Fruit fly (Drosophila melanogaster) whole organism, wandering third instar larva: ENCODE measurements around the gene Ccdc39.

Source experiments
- Abd-B ChIP-seq: fragments of >200 bp; optimal IDR thresholded peaks from 2 replicates; lab custom pipeline; 2017; ENCODE audit warnings: missing biosample characterization, missing genetic modification characterization
- CG32264 ChIP-seq: fragments of 200-800 bp; sonication (Bioruptor generic); optimal IDR thresholded peaks from 2 replicates; lab custom pipeline; 2016; ENCODE audit warnings: missing biosample characterization, missing genetic modification characterization
- CG9705 ChIP-seq: fragments of 200-800 bp; sonication (Bioruptor generic); optimal IDR thresholded peaks from 2 replicates; lab custom pipeline; 2018; ENCODE audit warnings: missing biosample characterization, mild to moderate bottlenecking, missing genetic modification characterization
- CrebA ChIP-seq: fragments of 200-800 bp; sonication (Bioruptor generic); optimal IDR thresholded peaks from 2 replicates; lab custom pipeline; 2016; ENCODE audit warnings: missing biosample characterization, mild to moderate bottlenecking, missing genetic modification characterization, borderline replicate concordance
- Dfd ChIP-seq: fragments of >200 bp; optimal IDR thresholded peaks from 2 replicates; lab custom pipeline; 2017; ENCODE audit warnings: missing biosample characterization, missing genetic modification characterization
- Dif ChIP-seq: fragments of 200-275, 200-300 bp; sonication (Bioruptor generic); optimal IDR thresholded peaks from 2 replicates; lab custom pipeline; 2018; ENCODE audit warnings: missing biosample characterization, missing genetic modification characterization; ENCODE audit not compliant: partially characterized antibody
- GATAd ChIP-seq: sonication (Bioruptor generic); optimal IDR thresholded peaks from 2 replicates; lab custom pipeline; 2016; ENCODE audit warnings: missing biosample characterization, missing genetic modification characterization
- HLH106 ChIP-seq: fragments of 200-800 bp; optimal IDR thresholded peaks from 3 replicates; lab custom pipeline; 2019; ENCODE audit warnings: missing biosample characterization, mild to moderate bottlenecking, missing genetic modification characterization, moderate library complexity
- Hnf4 ChIP-seq: fragments of 200-800 bp; sonication (Bioruptor generic); optimal IDR thresholded peaks from 2 replicates; lab custom pipeline; 2016; ENCODE audit warnings: missing biosample characterization, mild to moderate bottlenecking, missing genetic modification characterization
- Hr78 ChIP-seq: fragments of >200 bp; optimal IDR thresholded peaks from 2 replicates; lab custom pipeline; 2017; ENCODE audit warnings: missing biosample characterization, missing genetic modification characterization
- Hr83 ChIP-seq: fragments of 200-300 bp; sonication (Bioruptor generic); optimal IDR thresholded peaks from 2 replicates; lab custom pipeline; 2016; ENCODE audit warnings: missing biosample characterization, mild to moderate bottlenecking, missing genetic modification characterization, moderate library complexity; ENCODE audit not compliant: poor library complexity, severe bottlenecking
- Jra ChIP-seq: sonication (Bioruptor generic); optimal IDR thresholded peaks from 2 replicates; lab custom pipeline; 2016; ENCODE audit warnings: missing biosample characterization, missing genetic modification characterization
- Mio ChIP-seq: sonication (Bioruptor generic); optimal IDR thresholded peaks from 2 replicates; lab custom pipeline; 2016; ENCODE audit warnings: missing biosample characterization, missing genetic modification characterization
- Myc ChIP-seq: fragments of >200 bp; optimal IDR thresholded peaks from 2 replicates; lab custom pipeline; 2017
- N ChIP-seq: fragments of >200 bp; optimal IDR thresholded peaks from 2 replicates; lab custom pipeline; 2018; ENCODE audit warnings: missing biosample characterization, missing external identifiers, missing genetic modification characterization
- OdsH ChIP-seq: fragments of 200-800 bp; sonication (Bioruptor generic); optimal IDR thresholded peaks from 2 replicates; lab custom pipeline; 2016; ENCODE audit warnings: missing biosample characterization, mild to moderate bottlenecking, missing genetic modification characterization
- Rel ChIP-seq, 2 experiments: fragments of 200-800 bp; sonication (Bioruptor generic) in 1 of 2; optimal IDR thresholded peaks; 2 replicates in 1 of 2; 3 replicates in 1 of 2; lab custom pipeline; 2016 to 2019; ENCODE audit warnings: mild to moderate bottlenecking in 2 of 2, missing biosample characterization in 2 of 2, missing genetic modification characterization in 2 of 2, moderate library complexity in 1 of 2
- Sp1 ChIP-seq: fragments of 200-800 bp; sonication (Bioruptor generic); optimal IDR thresholded peaks from 3 replicates; lab custom pipeline; 2019; ENCODE audit warnings: missing biosample characterization, mild to moderate bottlenecking, missing genetic modification characterization, moderate library complexity
- Vsx2 ChIP-seq: fragments of 200-300, 225-300 bp; sonication (Bioruptor generic); optimal IDR thresholded peaks from 2 replicates; lab custom pipeline; 2018; ENCODE audit warnings: missing biosample characterization, missing genetic modification characterization; ENCODE audit not compliant: partially characterized antibody
- br ChIP-seq: fragments of 200-800 bp; sonication (Bioruptor generic); optimal IDR thresholded peaks from 2 replicates; lab custom pipeline; 2016; ENCODE audit warnings: missing biosample characterization, missing genetic modification characterization
- brk ChIP-seq: fragments of 200-800 bp; sonication (Bioruptor generic); optimal IDR thresholded peaks from 2 replicates; lab custom pipeline; 2016; ENCODE audit warnings: missing biosample characterization, mild to moderate bottlenecking, missing genetic modification characterization
- dl ChIP-seq, 2 experiments: fragments of 175-275, 200-275 bp in 1 of 2; fragments of 200-275 bp in 1 of 2; sonication (Bioruptor generic); optimal IDR thresholded peaks; lab custom pipeline; 2018; ENCODE audit warnings: mild to moderate bottlenecking in 2 of 2, missing biosample characterization in 2 of 2, missing genetic modification characterization in 2 of 2, moderate library complexity in 2 of 2; ENCODE audit not compliant: partially characterized antibody in 2 of 2, insufficient read depth in 1 of 2
- dmrt93B ChIP-seq: fragments of 200-800 bp; sonication (Bioruptor generic); optimal IDR thresholded peaks from 2 replicates; lab custom pipeline; 2018; ENCODE audit warnings: missing biosample characterization, mild to moderate bottlenecking, missing genetic modification characterization
- dsf ChIP-seq: sonication (Bioruptor generic); optimal IDR thresholded peaks from 2 replicates; lab custom pipeline; 2016; ENCODE audit warnings: missing biosample characterization, missing genetic modification characterization, borderline replicate concordance
- ey ChIP-seq: fragments of 200-800 bp; sonication (Bioruptor generic); optimal IDR thresholded peaks from 2 replicates; lab custom pipeline; 2016; ENCODE audit warnings: missing biosample characterization, missing genetic modification characterization
- foxo ChIP-seq, 2 experiments: fragments of 200-800 bp; sonication (Bioruptor generic); optimal IDR thresholded peaks; 2 replicates in 1 of 2; 3 replicates in 1 of 2; lab custom pipeline; 2016 to 2017; ENCODE audit warnings: missing biosample characterization in 2 of 2, missing genetic modification characterization in 2 of 2
- fru ChIP-seq: fragments of 200-800 bp; sonication (Bioruptor generic); optimal IDR thresholded peaks from 3 replicates; lab custom pipeline; 2016; ENCODE audit warnings: missing biosample characterization, mild to moderate bottlenecking, missing genetic modification characterization
- h ChIP-seq: fragments of 200-800 bp; sonication (Bioruptor generic); optimal IDR thresholded peaks from 3 replicates; lab custom pipeline; 2016; ENCODE audit warnings: missing biosample characterization, mild to moderate bottlenecking, missing genetic modification characterization
- jim ChIP-seq: fragments of 175-275, 200-325 bp; sonication (Bioruptor generic); optimal IDR thresholded peaks from 2 replicates; lab custom pipeline; 2016; ENCODE audit warnings: missing biosample characterization, mild to moderate bottlenecking, missing genetic modification characterization
- lola ChIP-seq: fragments of >200 bp; optimal IDR thresholded peaks from 2 replicates; lab custom pipeline; 2017; ENCODE audit warnings: missing biosample characterization, missing genetic modification characterization
- pan ChIP-seq: fragments of >200 bp; optimal IDR thresholded peaks from 2 replicates; lab custom pipeline; 2017
- psq ChIP-seq: fragments of 200-800 bp; sonication (Bioruptor generic); optimal IDR thresholded peaks from 3 replicates; lab custom pipeline; 2017; ENCODE audit warnings: missing biosample characterization, mild to moderate bottlenecking, missing genetic modification characterization, moderate library complexity
- rgr ChIP-seq: fragments of 200-800 bp; sonication (Bioruptor generic); optimal IDR thresholded peaks from 3 replicates; lab custom pipeline; 2016; ENCODE audit warnings: missing biosample characterization, mild to moderate bottlenecking, missing genetic modification characterization
- sage ChIP-seq: fragments of 200-800 bp; sonication (Bioruptor generic); optimal IDR thresholded peaks from 2 replicates; lab custom pipeline; 2016; ENCODE audit warnings: missing biosample characterization, mild to moderate bottlenecking, missing genetic modification characterization
- sv ChIP-seq: fragments of 200-800 bp; sonication (Bioruptor generic); optimal IDR thresholded peaks from 3 replicates; lab custom pipeline; 2016; ENCODE audit warnings: missing biosample characterization, missing genetic modification characterization
- tai ChIP-seq: sonication (Bioruptor generic); optimal IDR thresholded peaks from 2 replicates; lab custom pipeline; 2016; ENCODE audit warnings: missing biosample characterization, missing genetic modification characterization
- usp ChIP-seq: fragments of >200 bp; optimal IDR thresholded peaks from 2 replicates; lab custom pipeline; 2017; ENCODE audit warnings: missing biosample characterization, missing genetic modification characterization
- woc ChIP-seq: sonication (Bioruptor generic); optimal IDR thresholded peaks from 2 replicates; lab custom pipeline; 2016; ENCODE audit warnings: missing biosample characterization, mild to moderate bottlenecking, missing genetic modification characterization

Gene Ccdc39

dm6 chr3R:4821098-4821605 lies 36.6 kb upstream of the Ccdc39 start, which contains the start of gene CG14657:
TSS of gene CG14657 (minus strand) at chr3R:4821432.
- TF ChIP-seq N (GFP tag; lab: Kevin White, UChicago) (peak; percentile 69), foxo (GFP tag; optimal IDR thresholded peaks at IDR 0.05; lab: Kevin White, UChicago) (no peak), Hr83 (no peak), dmrt93B (GFP tag; lab: Kevin White, UChicago) (no peak), GATAd (no peak), Dif (peak; percentile 15), psq (GFP tag; lab: Kevin White, UChicago) (peak; percentile 5), lola (GFP tag; lab: Kevin White, UChicago) (no peak), dl (GFP tag; optimal IDR thresholded peaks at IDR 0.05; lab: Kevin White, UChicago; ENCODE audit: insufficient read depth in 1 of 2, partially characterized antibody in 2 of 2) (no peak), CG9705 (no peak)
- TF ChIP-seq, all 38 proteins: peak for 3

DNA sequence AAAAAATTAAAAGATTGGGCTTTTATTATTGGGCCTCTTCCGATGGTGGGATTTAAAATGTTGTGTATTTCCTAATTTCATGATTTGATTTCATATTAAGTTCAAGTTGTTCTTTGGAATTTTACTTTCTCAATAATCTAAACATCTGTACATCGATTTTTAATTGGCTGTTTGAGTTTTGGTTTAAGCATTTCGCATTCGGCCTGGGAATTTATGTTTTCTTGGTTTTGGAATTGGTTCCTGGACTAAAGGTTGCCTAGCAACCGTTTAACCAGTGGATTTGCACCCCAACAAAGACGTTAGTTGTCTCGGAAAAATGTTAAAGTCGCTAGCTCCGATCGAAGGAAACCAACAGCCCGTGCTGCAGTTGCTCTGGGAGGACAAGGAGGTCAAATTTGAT lies 31.5 kb upstream of the Ccdc39 start, which contains the start of gene BBS5:
Gene BBS5 (plus strand): TSS at position 301 of the 400 bp plus-strand sequence.
- TF ChIP-seq Mio (no peak), dl (GFP tag; optimal IDR thresholded peaks at IDR 0.05; lab: Kevin White, UChicago; ENCODE audit: insufficient read depth in 1 of 2, partially characterized antibody in 2 of 2) (no peak), HLH106 (no peak), ey (no peak), Hr78 (no peak), foxo (GFP tag; optimal IDR thresholded peaks at IDR 0.05; lab: Kevin White, UChicago) (no peak), sv (GFP tag; lab: Kevin White, UChicago) (no peak), h (no peak), br (GFP tag; lab: Kevin White, UChicago) (no peak), lola (GFP tag; lab: Kevin White, UChicago) (no peak), Sp1 (no peak), psq (GFP tag; lab: Kevin White, UChicago) (no peak), Dfd (GFP tag; lab: Kevin White, UChicago) (no peak), pan (lab: Kevin White, UChicago) (no peak), tai (no peak), woc (GFP tag; lab: Kevin White, UChicago) (no peak), OdsH (no peak), brk (no peak), sage (GFP tag; lab: Kevin White, UChicago) (no peak)
- TF ChIP-seq, all 38 proteins: peak for 0

DNA sequence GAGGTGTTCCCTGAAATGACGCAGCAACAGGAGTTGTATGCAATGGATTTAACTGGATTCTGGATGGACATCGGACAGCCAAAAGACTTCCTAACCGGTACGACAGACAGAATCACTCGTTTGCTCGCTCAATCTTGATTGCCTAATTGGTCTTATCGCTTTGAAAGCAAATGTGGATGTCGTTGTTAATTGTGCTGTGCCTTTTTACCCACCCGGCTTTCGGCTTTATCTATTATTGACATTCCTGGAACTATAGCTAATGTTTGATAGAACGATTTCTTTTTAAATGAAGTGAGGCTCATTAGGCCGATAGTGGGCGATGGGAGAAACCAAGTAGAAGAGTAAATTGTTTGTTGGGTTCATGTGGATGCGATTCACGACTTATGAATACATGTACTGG lies 30.2 kb upstream of the Ccdc39 start:
- no peak for TF ChIP-seq Dfd (GFP tag; lab: Kevin White, UChicago)
- no peak for TF ChIP-seq Rel (GFP tag; optimal IDR thresholded peaks at IDR 0.05; lab: Kevin White, UChicago)
- TF ChIP-seq Rel (tag; optimal IDR thresholded peaks at IDR 0.05; lab: Kevin White, UChicago) = no peak
- TF ChIP-seq usp (GFP tag; lab: Kevin White, UChicago) = no peak
- no peak for TF ChIP-seq sv (GFP tag; lab: Kevin White, UChicago)
- no peak for TF ChIP-seq rgr
- no peak for TF ChIP-seq Dif
- TF ChIP-seq Abd-B (GFP tag; lab: Kevin White, UChicago) = no peak
- TF ChIP-seq, all 38 proteins: peak for 0

DNA sequence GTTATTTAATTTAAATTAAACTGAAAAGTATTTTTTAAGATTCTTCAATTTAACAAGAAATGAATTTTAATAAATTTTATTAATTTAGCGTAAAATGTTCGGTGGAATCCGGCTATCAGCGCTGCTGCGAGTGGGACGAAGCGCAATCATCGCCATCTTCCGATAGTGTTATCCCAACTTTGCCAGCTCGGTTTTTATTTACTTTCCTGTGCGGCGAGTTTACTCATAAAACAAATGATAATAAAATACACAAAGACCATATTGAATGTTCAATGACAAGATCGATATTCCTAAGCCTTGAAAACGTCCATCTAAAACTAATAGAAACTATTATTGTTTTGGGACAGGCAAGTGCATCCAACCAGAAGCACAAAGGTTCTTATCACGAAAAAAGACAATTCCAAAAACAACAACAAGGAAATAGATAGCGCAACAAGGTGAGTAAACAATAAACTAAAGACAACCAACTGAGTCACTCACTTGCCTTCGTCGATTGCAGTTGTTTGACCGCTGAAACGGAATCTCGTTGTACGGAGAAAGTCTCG lies 28.7 kb upstream of the Ccdc39 start:
- no peak for TF ChIP-seq Vsx2
- TF ChIP-seq CrebA = no peak
- no peak for TF ChIP-seq Abd-B (GFP tag; lab: Kevin White, UChicago)
- no peak for TF ChIP-seq jim (GFP tag; lab: Kevin White, UChicago)
- TF ChIP-seq Hr78 = no peak
- no peak for TF ChIP-seq Myc (lab: Kevin White, UChicago)
- TF ChIP-seq pan (lab: Kevin White, UChicago) = no peak
- TF ChIP-seq Mio = no peak
- no peak for TF ChIP-seq usp (GFP tag; lab: Kevin White, UChicago)
- TF ChIP-seq Sp1 = peak; percentile 37
- peak; percentile 51 for TF ChIP-seq Hnf4 (GFP tag; lab: Kevin White, UChicago)
- peak; percentile 72 for TF ChIP-seq Hr83
- TF ChIP-seq ey = no peak
- peak; percentile 37 for TF ChIP-seq CG32264 (GFP tag; lab: Kevin White, UChicago)
- no peak for TF ChIP-seq Dif
- no peak for TF ChIP-seq Rel (GFP tag; optimal IDR thresholded peaks at IDR 0.05; lab: Kevin White, UChicago)
- TF ChIP-seq Rel (tag; optimal IDR thresholded peaks at IDR 0.05; lab: Kevin White, UChicago) = peak; percentile 48
- TF ChIP-seq N (GFP tag; lab: Kevin White, UChicago) = no peak
- peak; percentile 41 for TF ChIP-seq rgr
- no peak for TF ChIP-seq GATAd
- peak; percentile 51 for TF ChIP-seq woc (GFP tag; lab: Kevin White, UChicago)
- TF ChIP-seq fru (GFP tag; lab: Kevin White, UChicago) = peak; percentile 28
- no peak for TF ChIP-seq Jra (GFP tag; lab: Kevin White, UChicago)
- no peak for TF ChIP-seq foxo (GFP tag; optimal IDR thresholded peaks at IDR 0.05; lab: Kevin White, UChicago)
- TF ChIP-seq sage (GFP tag; lab: Kevin White, UChicago) = no peak
- TF ChIP-seq OdsH = peak; percentile 24
- TF ChIP-seq Dfd (GFP tag; lab: Kevin White, UChicago) = no peak
- peak; percentile 28 for TF ChIP-seq br (GFP tag; lab: Kevin White, UChicago)
- TF ChIP-seq CG9705 = peak; percentile 16
- no peak for TF ChIP-seq HLH106
- TF ChIP-seq dmrt93B (GFP tag; lab: Kevin White, UChicago) = no peak
- TF ChIP-seq dl (GFP tag; optimal IDR thresholded peaks at IDR 0.05; lab: Kevin White, UChicago; ENCODE audit: insufficient read depth in 1 of 2, partially characterized antibody in 2 of 2) = no peak
- peak; percentile 25 for TF ChIP-seq h
- TF ChIP-seq tai = peak; percentile 12
- no peak for TF ChIP-seq brk
- no peak for TF ChIP-seq dsf (GFP tag; lab: Kevin White, UChicago)
